Fruit fly (Drosophila melanogaster) whole organism, embryonic: ENCODE measurements around the gene Rab26.

Experiments
- Atf3 ChIP-seq: fragments of 200-800 bp; sonication (Bioruptor generic); optimal IDR thresholded peaks from 3 replicates; lab custom pipeline; 2016; ENCODE audit warnings: missing biosample characterization, missing genetic modification characterization
- C15 ChIP-seq: fragments of 200-800 bp; sonication (Bioruptor generic); IDR thresholded peaks from 3 replicates; pipeline ENCODE4 v1.3.6; 2022; ENCODE audit warnings: missing biosample characterization, missing genetic modification characterization
- CG10274 ChIP-seq: fragments of 200-800 bp; sonication (Bioruptor generic); optimal IDR thresholded peaks from 3 replicates; lab custom pipeline; 2017; ENCODE audit warnings: missing biosample characterization, mild to moderate bottlenecking, missing genetic modification characterization
- CG1233 ChIP-seq: fragments of 200-800 bp; sonication (Bioruptor generic); optimal IDR thresholded peaks from 4 replicates; lab custom pipeline; 2018; ENCODE audit warnings: missing biosample characterization, mild to moderate bottlenecking, missing genetic modification characterization
- CG13287 ChIP-seq: fragments of 200-800 bp; sonication (Bioruptor generic); IDR thresholded peaks from 2 replicates; pipeline ENCODE4 v1.3.6; 2022; ENCODE audit warnings: missing biosample characterization, missing genetic modification characterization; ENCODE audit not compliant: partially characterized antibody
- CG13894 ChIP-seq: fragments of 200-800 bp; sonication (Bioruptor generic); optimal IDR thresholded peaks from 3 replicates; lab custom pipeline; 2018; ENCODE audit warnings: missing biosample characterization, mild to moderate bottlenecking, missing genetic modification characterization, moderate library complexity
- CG15601 ChIP-seq: fragments of 200-800 bp; sonication (Bioruptor generic); optimal IDR thresholded peaks from 3 replicates; lab custom pipeline; 2019; ENCODE audit warnings: missing biosample characterization, mild to moderate bottlenecking, missing genetic modification characterization, moderate library complexity
- CG16813 ChIP-seq: fragments of 200-800 bp; sonication (Bioruptor generic); IDR thresholded peaks from 3 replicates; pipeline ENCODE4 v1.3.6; 2022; ENCODE audit warnings: missing biosample characterization, missing genetic modification characterization; ENCODE audit not compliant: partially characterized antibody
- CG18476 ChIP-seq: fragments of 200-800 bp; sonication (Bioruptor generic); optimal IDR thresholded peaks from 2 replicates; lab custom pipeline; 2016; ENCODE audit warnings: missing biosample characterization, mild to moderate bottlenecking, missing genetic modification characterization
- CG2120 ChIP-seq: fragments of 200-800 bp; sonication (Bioruptor generic); optimal IDR thresholded peaks from 3 replicates; lab custom pipeline; 2016; ENCODE audit warnings: missing biosample characterization, missing genetic modification characterization
- CG34376 ChIP-seq: fragments of 200-800 bp; sonication (Bioruptor generic); optimal IDR thresholded peaks from 2 replicates; lab custom pipeline; 2018; ENCODE audit warnings: missing biosample characterization, mild to moderate bottlenecking, missing genetic modification characterization
- CG4328 ChIP-seq: fragments of 200-800 bp; sonication (Bioruptor generic); optimal IDR thresholded peaks from 3 replicates; lab custom pipeline; 2017; ENCODE audit warnings: missing biosample characterization, missing genetic modification reagents, missing genetic modification characterization
- CG6813 ChIP-seq: fragments of 200-800 bp; sonication (Bioruptor generic); optimal IDR thresholded peaks from 2 replicates; lab custom pipeline; 2017; ENCODE audit warnings: missing biosample characterization, missing genetic modification characterization, mild to moderate bottlenecking, moderate library complexity, missing genetic modification reagents
- CG7786 ChIP-seq: fragments of 200-800 bp; sonication (Bioruptor generic); optimal IDR thresholded peaks from 2 replicates; lab custom pipeline; 2016; ENCODE audit warnings: missing biosample characterization, missing genetic modification characterization
- CG7963 ChIP-seq: fragments of 200-800 bp; sonication (Bioruptor generic); IDR thresholded peaks from 3 replicates; pipeline ENCODE4 v1.3.6; 2022; ENCODE audit warnings: missing biosample characterization, missing genetic modification characterization; ENCODE audit not compliant: partially characterized antibody
- CG9932 ChIP-seq: fragments of 200-800 bp; sonication (Bioruptor generic); IDR thresholded peaks from 2 replicates; pipeline ENCODE4 v1.3.6; 2022; ENCODE audit warnings: missing biosample characterization, missing genetic modification characterization
- D ChIP-seq, 2 experiments: fragments of 200-800 bp in 1 of 2; fragments of >200 bp in 1 of 2; sonication (Bioruptor generic) in 1 of 2; optimal IDR thresholded peaks; 2 replicates in 1 of 2; 3 replicates in 1 of 2; lab custom pipeline; 2017; ENCODE audit warnings: mild to moderate bottlenecking in 1 of 2, missing biosample characterization in 1 of 2, missing genetic modification characterization in 1 of 2, missing genetic modification reagents in 1 of 2
- Dad ChIP-seq: fragments of 200-800 bp; sonication (Bioruptor generic); optimal IDR thresholded peaks from 3 replicates; lab custom pipeline; 2016; ENCODE audit warnings: missing biosample characterization, missing genetic modification characterization
- E2f2 ChIP-seq: fragments of 200-800 bp; sonication (Bioruptor generic); IDR thresholded peaks from 2 replicates; pipeline ENCODE4 v1.3.6; 2022; ENCODE audit warnings: missing biosample characterization, missing genetic modification characterization
- Ets65A ChIP-seq: fragments of 200-800 bp; sonication (Bioruptor generic); peaks from one replicate; lab custom pipeline; 2016; ENCODE audit warnings: missing biosample characterization, missing genetic modification characterization
- Gug ChIP-seq: fragments of 200-800 bp; sonication (Bioruptor generic); IDR thresholded peaks from 4 replicates; pipeline ENCODE4 v1.3.6; 2022; ENCODE audit warnings: missing biosample characterization, missing genetic modification characterization
- HLHmδ ChIP-seq: fragments of 200-800 bp; sonication (Bioruptor generic); optimal IDR thresholded peaks from 2 replicates; lab custom pipeline; 2018; ENCODE audit warnings: missing biosample characterization, mild to moderate bottlenecking, missing genetic modification characterization, moderate library complexity
- Hr51 ChIP-seq, 2 experiments: fragments of 200-800 bp; sonication (Bioruptor generic); optimal IDR thresholded peaks; 2 replicates in 1 of 2; 3 replicates in 1 of 2; lab custom pipeline; 2016 to 2018; ENCODE audit warnings: missing biosample characterization in 2 of 2, missing genetic modification characterization in 2 of 2, mild to moderate bottlenecking in 1 of 2, moderate library complexity in 1 of 2
- Myb ChIP-seq: fragments of 200-800 bp; sonication (Bioruptor generic); optimal IDR thresholded peaks from 2 replicates; lab custom pipeline; 2016; ENCODE audit warnings: missing biosample characterization, missing genetic modification characterization
- Nf-YC ChIP-seq: fragments of 200-800 bp; optimal IDR thresholded peaks from 3 replicates; lab custom pipeline; 2019; ENCODE audit warnings: missing biosample characterization, mild to moderate bottlenecking, missing genetic modification characterization, moderate library complexity
- NfI ChIP-seq: fragments of 200-800 bp; sonication (Bioruptor generic); optimal IDR thresholded peaks from 3 replicates; lab custom pipeline; 2018; ENCODE audit warnings: missing biosample characterization, mild to moderate bottlenecking, missing genetic modification characterization, moderate library complexity
- Rfx ChIP-seq: fragments of 200-800 bp; sonication (Bioruptor generic); IDR thresholded peaks from 2 replicates; pipeline ENCODE4 v1.3.6; 2022; ENCODE audit warnings: missing biosample characterization, missing genetic modification characterization
- Trl ChIP-seq, 3 experiments: fragments of >200 bp in 2 of 3; fragments of 200-800 bp in 1 of 3; sonication (Bioruptor generic) in 1 of 3; optimal IDR thresholded peaks; 2 replicates in 1 of 3; 3 replicates in 2 of 3; lab custom pipeline; 2016 to 2017; ENCODE audit warnings: missing biosample characterization in 1 of 3, missing genetic modification characterization in 1 of 3
- al ChIP-seq: fragments of 200-800 bp; sonication (Bioruptor generic); IDR thresholded peaks from 2 replicates; pipeline ENCODE4 v1.3.6; 2022; ENCODE audit warnings: missing biosample characterization, missing genetic modification characterization
- ara ChIP-seq: fragments of 200-800 bp; sonication (Bioruptor generic); IDR thresholded peaks from 2 replicates; pipeline ENCODE4 v1.3.6; 2022; ENCODE audit warnings: missing biosample characterization, missing genetic modification characterization
- bbx ChIP-seq: fragments of 200-800 bp; sonication (Bioruptor generic); IDR thresholded peaks from 2 replicates; pipeline ENCODE4 v1.3.6; 2022; ENCODE audit warnings: missing biosample characterization, missing genetic modification characterization; ENCODE audit not compliant: partially characterized antibody
- bcd ChIP-seq: fragments of 200-800 bp; sonication (Bioruptor generic); optimal IDR thresholded peaks from 2 replicates; lab custom pipeline; 2017; ENCODE audit warnings: missing biosample characterization, mild to moderate bottlenecking, missing genetic modification characterization
- br ChIP-seq: fragments of >200 bp; optimal IDR thresholded peaks from 2 replicates; lab custom pipeline; 2017
- dan ChIP-seq: fragments of 200-800 bp; sonication (Bioruptor generic); IDR thresholded peaks from 2 replicates; pipeline ENCODE4 v1.3.6; 2022; ENCODE audit warnings: missing biosample characterization, missing genetic modification characterization
- dmrt11E ChIP-seq: fragments of 200-800 bp; sonication (Bioruptor generic); optimal IDR thresholded peaks from 3 replicates; lab custom pipeline; 2018; ENCODE audit warnings: missing biosample characterization, mild to moderate bottlenecking, missing genetic modification characterization, moderate library complexity
- ftz-f1 ChIP-seq: fragments of 200-800 bp; sonication (Bioruptor generic); optimal IDR thresholded peaks from 2 replicates; lab custom pipeline; 2016; ENCODE audit warnings: missing biosample characterization, missing genetic modification characterization
- jumu ChIP-seq: fragments of 200-800 bp; sonication (Bioruptor generic); optimal IDR thresholded peaks from 3 replicates; lab custom pipeline; 2016; ENCODE audit warnings: missing biosample characterization, missing genetic modification characterization
- mam ChIP-seq: fragments of 200-800 bp; sonication (Bioruptor generic); optimal IDR thresholded peaks from 3 replicates; lab custom pipeline; 2016; ENCODE audit warnings: missing biosample characterization, missing genetic modification characterization
- nau ChIP-seq: fragments of 200-800 bp; sonication (Bioruptor generic); optimal IDR thresholded peaks from 3 replicates; lab custom pipeline; 2017; ENCODE audit warnings: missing biosample characterization, mild to moderate bottlenecking, missing genetic modification characterization, missing genetic modification reagents
- ranshi ChIP-seq: fragments of 200-800 bp; sonication (Bioruptor generic); IDR thresholded peaks from 2 replicates; pipeline ENCODE4 v1.3.6; 2022; ENCODE audit warnings: missing biosample characterization, missing genetic modification characterization
- run ChIP-seq: fragments of 200-800 bp; sonication (Bioruptor generic); optimal IDR thresholded peaks from 3 replicates; lab custom pipeline; 2018; ENCODE audit warnings: missing biosample characterization, mild to moderate bottlenecking, missing genetic modification characterization
- sd ChIP-seq: fragments of 200-800 bp; sonication (Bioruptor generic); optimal IDR thresholded peaks from 3 replicates; lab custom pipeline; 2018; ENCODE audit warnings: missing biosample characterization, mild to moderate bottlenecking, missing genetic modification characterization, moderate library complexity
- slp2 ChIP-seq: fragments of 200-800 bp; sonication (Bioruptor generic); optimal IDR thresholded peaks from 2 replicates; lab custom pipeline; 2016; ENCODE audit warnings: missing biosample characterization, missing genetic modification characterization
- sqz ChIP-seq: fragments of 200-800 bp; sonication (Bioruptor generic); optimal IDR thresholded peaks from 3 replicates; lab custom pipeline; 2018; ENCODE audit warnings: missing biosample characterization, mild to moderate bottlenecking, missing genetic modification characterization
- tna ChIP-seq: fragments of 200-800 bp; sonication (Bioruptor generic); IDR thresholded peaks from 2 replicates; pipeline ENCODE4 v1.3.6; 2022; ENCODE audit warnings: missing biosample characterization, missing genetic modification characterization; ENCODE audit not compliant: partially characterized antibody
- trem ChIP-seq: fragments of 200-800 bp; optimal IDR thresholded peaks from 3 replicates; lab custom pipeline; 2019; ENCODE audit warnings: missing biosample characterization, mild to moderate bottlenecking, missing genetic modification characterization, moderate library complexity
- unc-4 ChIP-seq: fragments of 200-800 bp; sonication (Bioruptor generic); IDR thresholded peaks from 2 replicates; pipeline ENCODE4 v1.3.6; 2022; ENCODE audit warnings: missing biosample characterization, missing genetic modification characterization; ENCODE audit not compliant: partially characterized antibody
- z ChIP-seq: fragments of 200-800 bp; sonication (Bioruptor generic); IDR thresholded peaks from 3 replicates; pipeline ENCODE4 v1.3.6; 2022; ENCODE audit warnings: missing biosample characterization, missing genetic modification characterization

Rab26 gene

DNA sequence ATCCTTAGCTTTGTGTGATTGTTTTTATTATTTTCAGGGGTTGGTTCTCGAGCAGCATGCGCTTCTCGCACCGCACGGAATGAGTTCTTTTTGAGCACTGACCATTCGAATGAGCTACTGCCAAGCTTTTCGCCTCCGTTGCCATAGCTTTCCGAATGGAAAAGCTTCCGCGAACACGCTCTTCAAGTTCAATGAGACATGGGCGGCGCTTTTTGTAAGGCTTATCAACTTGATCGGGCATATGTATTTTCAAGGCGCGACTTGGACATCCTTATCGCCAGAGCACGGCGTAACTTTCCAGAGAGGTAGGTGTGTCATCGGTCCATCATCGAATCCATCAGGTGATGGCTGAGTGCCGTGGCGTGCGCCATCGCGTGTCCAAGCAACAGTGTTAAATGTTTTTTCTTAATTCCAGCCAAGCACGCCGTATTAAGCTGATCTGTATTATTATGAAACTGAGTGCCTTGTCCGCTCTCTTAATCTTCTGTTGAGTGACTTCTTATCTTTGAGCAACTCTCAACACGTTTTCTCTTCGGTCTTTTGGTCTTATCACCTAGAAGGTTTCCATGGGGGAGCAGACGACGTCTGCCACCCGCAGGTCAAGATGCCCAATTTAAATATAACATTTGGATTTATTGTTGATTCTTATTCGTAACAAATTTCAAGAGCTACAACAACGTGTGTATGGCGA is 38.6 kb upstream of the Rab26 start, which contains the start of gene AcCoAS (continued):
- TF ChIP-seq ranshi (0 out of 2 replicates have a peak, but pooled peaks have one; percentile 8), CG13287 (GFP tag; lab: Robert Waterston, UW) (peak; percentile 44; the same call in 1 of the 2 replicates), CG4328 (GFP tag; lab: Kevin White, UChicago) (no peak), br (lab: Kevin White, UChicago) (no peak), Gug (GFP tag; lab: Robert Waterston, UW) (no peak), CG7786 (GFP tag; lab: Kevin White, UChicago) (peak; percentile 58), bbx (GFP tag; lab: Robert Waterston, UW) (peak; percentile 30; the same call in 1 of the 2 replicates), nau (GFP tag; lab: Kevin White, UChicago) (peak; percentile 60), sd (peak; percentile 19), trem (tag; lab: Kevin White, UChicago) (no peak), CG9932 (peak; percentile 56; the same call in 1 of the 2 replicates), CG6813 (GFP tag; lab: Kevin White, UChicago) (peak; percentile 9), Hr51 (GFP tag; optimal IDR thresholded peaks at IDR 0.05; lab: Kevin White, UChicago) (peak in 1 of 2 experiments; percentile 1), E2f2 (GFP tag; lab: Robert Waterston, UW) (peak; percentile 13; the same call in 1 of the 2 replicates), al (GFP tag; lab: Robert Waterston, UW) (no peak), NfI (GFP tag; lab: Kevin White, UChicago) (peak; percentile 37), Myb (GFP tag; lab: Kevin White, UChicago) (peak; percentile 3), jumu (peak; percentile 13), ara (GFP tag; lab: Robert Waterston, UW) (no peak), CG34376 (peak; percentile 96), Rfx (GFP tag; lab: Robert Waterston, UW) (peak; percentile 76), bcd (GFP tag; lab: Kevin White, UChicago) (peak; percentile 13), sqz (GFP tag; lab: Kevin White, UChicago) (no peak), CG2120 (GFP tag; lab: Kevin White, UChicago) (peak; percentile 71), ftz-f1 (GFP tag; lab: Kevin White, UChicago) (peak; percentile 79), C15 (no peak), Nf-YC (tag; lab: Kevin White, UChicago) (peak; percentile 47), Ets65A (no peak), run (no peak), Dad (GFP tag; lab: Kevin White, UChicago) (no peak), slp2 (GFP tag; lab: Kevin White, UChicago) (no peak), unc-4 (GFP tag; lab: Robert Waterston, UW) (peak; percentile 36), CG16813 (no peak), CG18476 (GFP tag; lab: Kevin White, UChicago) (no peak), CG10274 (GFP tag; lab: Kevin White, UChicago) (peak; percentile 34), mam (GFP tag; lab: Kevin White, UChicago) (peak; percentile 19), tna (GFP tag; lab: Robert Waterston, UW) (peak; percentile 41; the same call in 1 of the 2 replicates), z (GFP tag; lab: Robert Waterston, UW) (peak; percentile 88), CG15601 (tag; lab: Kevin White, UChicago) (no peak), Atf3 (GFP tag; lab: Kevin White, UChicago) (no peak), Trl (optimal IDR thresholded peaks at IDR 0.05; lab: Kevin White, UChicago) (peak in 1 of 2 experiments; percentile 61), Trl (GFP tag; optimal IDR thresholded peaks at IDR 0.05; lab: Kevin White, UChicago) (peak; percentile 8), D (optimal IDR thresholded peaks at IDR 0.05; lab: Kevin White, UChicago) (no peak), D (GFP tag; optimal IDR thresholded peaks at IDR 0.05; lab: Kevin White, UChicago) (no peak), dan (no peak), HLHmδ (no peak), dmrt11E (tag; lab: Kevin White, UChicago) (no peak), CG7963 (GFP tag; lab: Robert Waterston, UW) (no peak), CG1233 (peak; percentile 31), CG13894 (peak; percentile 85)
